Worm (Caenorhabditis elegans): ENCODE results near the gene fbxb-34.

fbxb-34 gene

DNA sequence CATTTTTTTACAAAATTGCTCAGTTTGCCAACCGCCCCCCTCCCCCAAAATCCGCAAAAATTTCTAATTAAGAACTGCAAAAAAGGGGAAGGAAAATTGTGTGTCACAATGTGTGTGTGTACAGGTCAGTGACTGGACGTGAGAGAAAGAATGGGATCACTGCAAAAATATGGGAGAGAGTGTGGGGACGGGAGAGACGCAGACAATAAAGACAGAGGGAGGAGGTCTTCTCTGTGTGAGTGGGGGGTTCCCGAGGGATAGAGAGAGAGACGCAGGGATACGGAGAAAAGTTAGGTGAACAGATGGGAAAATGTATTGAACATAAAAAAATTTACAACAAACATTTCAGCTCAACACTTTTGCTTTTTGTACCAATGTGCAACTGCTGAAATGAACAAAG lies 38.3 kb downstream of the fbxb-34 start (continued):
- TF ChIP-seq efl-3 (GFP tag; optimal IDR thresholded peaks at IDR 0.05) (no peak), mef-2 (tag; optimal IDR thresholded peaks at IDR 0.05) (no peak), nhr-19 (GFP tag; conservative IDR thresholded peaks at IDR 0.05) (peak; percentile 49; the same call in 1 of the 2 replicates), xbp-1 (tag; optimal IDR thresholded peaks at IDR 0.05) (no peak), nhr-20 (tag; optimal IDR thresholded peaks at IDR 0.05) (peak; percentile 63), lir-3 (tag; optimal IDR thresholded peaks at IDR 0.05; ENCODE audit: poor library complexity) (peak; percentile 5), lsy-2 (tag; optimal IDR thresholded peaks at IDR 0.05) (peak in 1 of 2 experiments; percentile 59), ztf-4 (tag; optimal IDR thresholded peaks at IDR 0.05) (no peak), grh-1 (GFP tag; IDR thresholded peaks at IDR 0.05) (peak; percentile 57; the same call in 1 of the 2 replicates), skn-1 (tag; optimal IDR thresholded peaks at IDR 0.05) (no peak), ceh-8 (GFP tag; optimal IDR thresholded peaks at IDR 0.05) (no peak), aha-1 (tag; optimal IDR thresholded peaks at IDR 0.05) (no peak), nhr-71 (tag; optimal IDR thresholded peaks at IDR 0.05) (peak; percentile 77), ets-5 (GFP tag; IDR thresholded peaks at IDR 0.05) (no peak), lin-35 (GFP tag; optimal IDR thresholded peaks at IDR 0.05) (peak; percentile 29 to 59), elt-3 (tag; optimal IDR thresholded peaks at IDR 0.05) (peak in 2 of 6 experiments; percentile 20 to 51), nhr-12 (tag; optimal IDR thresholded peaks at IDR 0.05) (no peak), snpc-4 (tag; optimal IDR thresholded peaks at IDR 0.05) (no peak), nhr-47 (tag; optimal IDR thresholded peaks at IDR 0.05) (no peak), C04F5.9 (tag; optimal IDR thresholded peaks at IDR 0.05) (no peak), pax-3 (tag; optimal IDR thresholded peaks at IDR 0.05) (no peak), mep-1 (tag; optimal IDR thresholded peaks at IDR 0.05) (peak; percentile 64), ztf-11 (tag; optimal IDR thresholded peaks at IDR 0.05) (no peak), zip-4 (GFP tag; optimal IDR thresholded peaks at IDR 0.05) (no peak), hpl-2 (GFP tag; optimal IDR thresholded peaks at IDR 0.05) (no peak), mab-9 (GFP tag; IDR thresholded peaks at IDR 0.05) (no peak), swsn-7 (tag; optimal IDR thresholded peaks at IDR 0.05) (peak; percentile 60), hlh-17 (GFP tag; optimal IDR thresholded peaks at IDR 0.05; ENCODE audit: borderline replicate concordance) (no peak), jun-1 (tag; optimal IDR thresholded peaks at IDR 0.05) (no peak), unc-62 (GFP tag; optimal IDR thresholded peaks at IDR 0.05) (no peak)

DNA sequence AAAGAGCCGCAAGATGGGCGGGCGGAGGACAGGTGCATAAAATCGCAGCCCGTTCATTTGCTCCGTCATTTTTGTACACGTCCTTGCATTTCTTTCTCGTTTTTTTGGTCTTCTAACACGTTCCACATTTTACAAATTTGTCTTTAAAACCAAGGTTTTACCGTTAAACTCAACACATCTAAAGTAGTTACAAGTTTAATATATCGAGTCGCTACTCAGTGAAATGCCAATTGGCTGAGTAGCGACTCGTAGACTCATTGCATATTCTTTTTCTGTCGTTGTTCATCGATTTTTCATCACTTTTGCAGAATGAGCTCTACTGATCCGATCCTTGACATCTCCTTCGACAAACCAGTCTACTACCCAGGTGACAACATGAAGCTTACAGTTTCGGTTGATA lies 39.6 kb downstream of the fbxb-34 start, which contains the start of gene arrd-1:
TSS of gene arrd-1 (plus strand) at position 301 of the 400 bp plus-strand sequence.
- TF ChIP-seq ces-1 (GFP tag; optimal IDR thresholded peaks at IDR 0.05): no peak
- TF ChIP-seq efl-1 (optimal IDR thresholded peaks at IDR 0.05): no peak
- peak in 1 of 2 experiments; percentile 3 for TF ChIP-seq efl-1 (GFP tag; optimal IDR thresholded peaks at IDR 0.05 in 1 of 2)

DNA sequence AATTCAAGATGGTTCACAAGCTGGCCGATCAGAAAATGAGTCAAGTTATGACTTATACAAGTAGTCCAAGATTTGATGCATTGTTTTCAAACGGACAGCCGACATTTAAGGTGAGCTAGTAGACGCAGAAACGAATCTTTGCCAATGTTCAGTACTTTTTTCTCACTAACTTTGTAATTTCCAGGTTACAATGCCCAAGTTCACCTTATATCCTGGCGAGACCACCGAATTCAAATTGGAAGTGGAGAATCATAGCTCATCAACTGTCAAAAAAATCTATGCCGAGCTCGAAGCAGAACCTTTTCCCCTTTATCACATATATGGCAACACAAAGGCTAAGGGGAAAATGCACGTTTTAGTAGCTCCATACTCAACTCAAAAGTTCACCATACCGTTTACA lies 40.3 kb downstream of the fbxb-34 start:
- TF ChIP-seq unc-30 (tag; optimal IDR thresholded peaks at IDR 0.05): no peak
- no peak for TF ChIP-seq ets-5 (GFP tag; IDR thresholded peaks at IDR 0.05)
- no peak for TF ChIP-seq fkh-4 (tag; optimal IDR thresholded peaks at IDR 0.05; ENCODE audit: borderline replicate concordance)

DNA sequence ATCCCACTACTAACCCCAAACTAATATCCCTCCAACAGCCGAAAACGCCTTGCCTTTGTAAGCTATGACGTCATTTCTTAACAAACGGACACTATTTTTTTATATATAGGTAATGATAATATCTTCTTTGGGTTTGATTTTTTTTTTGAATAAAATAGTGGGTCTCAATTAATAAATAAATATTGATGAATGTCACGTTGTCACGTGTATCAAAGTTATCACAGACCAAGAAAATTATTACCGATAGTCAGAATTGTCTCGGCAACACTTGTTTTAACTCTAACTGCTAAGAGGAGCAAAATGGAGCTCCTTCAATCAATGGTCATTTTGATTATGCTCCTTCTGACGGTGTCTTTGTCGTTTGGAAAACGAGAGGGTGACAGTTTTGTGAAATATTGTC lies 46.4 kb downstream of the fbxb-34 start, which contains the start of gene T04B8.1:
TSS of gene T04B8.1 (plus strand) at position 301 of the 400 bp plus-strand sequence.
- no peak for TF ChIP-seq snpc-4 (tag; optimal IDR thresholded peaks at IDR 0.05)
- no peak for TF ChIP-seq swsn-7 (tag; optimal IDR thresholded peaks at IDR 0.05)
- TF ChIP-seq pqm-1 (tag; optimal IDR thresholded peaks at IDR 0.05): no peak
- no peak for TF ChIP-seq jun-1 (tag; optimal IDR thresholded peaks at IDR 0.05)
